Worm (Caenorhabditis elegans): ENCODE results near the gene F07G11.4.

The F07G11.4 gene

ce11 chrV:7288699-7289098 is 6.5 kb downstream of the F07G11.4 start, which contains the start of gene C13A2.1:
Gene C13A2.1, plus strand, starts transcription at chrV:7288999.
- no peak for TF ChIP-seq unc-62 (GFP tag; optimal IDR thresholded peaks at IDR 0.05)

ce11 chrV:7282037-7282436 is 13.1 kb downstream of the F07G11.4 start, which contains the start of gene C13A2.3:
Gene C13A2.3, plus strand, starts transcription at chrV:7282337.
- no peak for TF ChIP-seq unc-62 (GFP tag; optimal IDR thresholded peaks at IDR 0.05)

ce11 chrV:7279090-7279489 is 16.1 kb downstream of the F07G11.4 start, which contains the start of gene C13A2.4:
Gene C13A2.4, plus strand, starts transcription at chrV:7279390.
- TF ChIP-seq unc-62 (GFP tag; optimal IDR thresholded peaks at IDR 0.05), result no peak

ce11 chrV:7275491-7275890 is 19.7 kb downstream of the F07G11.4 start, which contains the start of gene C13A2.5:
Gene C13A2.5, plus strand, starts transcription at chrV:7275791.
- TF ChIP-seq unc-62 (GFP tag; optimal IDR thresholded peaks at IDR 0.05), result no peak

- no peak for TF ChIP-seq unc-62 (GFP tag; optimal IDR thresholded peaks at IDR 0.05)
Observed at ce11 chrV:7274992-7275391, 20.2 kb downstream of the F07G11.4 start, which contains the start of gene C13A2.10. Gene C13A2.10, minus strand, starts transcription at chrV:7275092.

ce11 chrV:7269399-7269798 is 25.8 kb downstream of the F07G11.4 start, which contains the start of gene C13A2.6:
Gene C13A2.6, plus strand, starts transcription at chrV:7269699.
- TF ChIP-seq unc-62 (GFP tag; optimal IDR thresholded peaks at IDR 0.05), result no peak

ce11 chrV:7266021-7266420 is 29.1 kb downstream of the F07G11.4 start, which contains the start of gene C13A2.7:
Gene C13A2.7, plus strand, starts transcription at chrV:7266321.
- no peak for TF ChIP-seq unc-62 (GFP tag; optimal IDR thresholded peaks at IDR 0.05)

- no peak for TF ChIP-seq unc-62 (GFP tag; optimal IDR thresholded peaks at IDR 0.05)
Observed at ce11 chrV:7264042-7264441, 31.1 kb downstream of the F07G11.4 start, which contains the start of gene C13A2.9. Gene C13A2.9, minus strand, starts transcription at chrV:7264142.

- no peak for TF ChIP-seq unc-62 (GFP tag; optimal IDR thresholded peaks at IDR 0.05)
Observed at ce11 chrV:7258965-7259364, 36.2 kb downstream of the F07G11.4 start, which contains the start of gene C13A2.12. Gene C13A2.12, plus strand, starts transcription at chrV:7259265.

- no peak for TF ChIP-seq unc-62 (GFP tag; optimal IDR thresholded peaks at IDR 0.05)
Observed at ce11 chrV:7255095-7255494, 40.1 kb downstream of the F07G11.4 start, which contains the start of gene C05C8.8. Gene C05C8.8, minus strand, starts transcription at chrV:7255195.

ce11 chrV:7248227-7248953 is 46.8 kb downstream of the F07G11.4 start:
- TF ChIP-seq unc-62 (GFP tag; optimal IDR thresholded peaks at IDR 0.05), result no peak

- no peak for TF ChIP-seq unc-62 (GFP tag; optimal IDR thresholded peaks at IDR 0.05)
Observed at ce11 chrV:7246951-7247350, 48.2 kb downstream of the F07G11.4 start, which contains the start of gene C05C8.7. Gene C05C8.7, minus strand, starts transcription at chrV:7247050.

All from whole organism, dauer.